Fruit fly (Drosophila melanogaster) S2 (cell line): ENCODE measurements around the gene CG14088.

ENCODE experiments used
- CG8478 ChIP-seq: fragments of >200 bp; optimal IDR thresholded peaks from 2 replicates; lab custom pipeline; 2018
- CTCF ChIP-seq, 2 experiments: fragments of >200 bp; optimal IDR thresholded peaks; 2 replicates each; lab custom pipeline; 2018

dm6 chr3L:19221455-19221854 is 49.0 kb downstream of the CG14088 start:
- TF ChIP-seq CG8478 (no peak), CTCF (optimal IDR thresholded peaks at IDR 0.05; lab: Kevin White, UChicago) (no peak)
